Fruit fly (Drosophila melanogaster): ENCODE results near the gene Cp15.

The Cp15 gene

dm6 chr3L:8772998-8773684 is 44.9 kb downstream of the Cp15 start (continued):
- TF ChIP-seq jigr1 (GFP tag; IDR thresholded peaks at IDR 0.05) = no peak
- peak; percentile 43 for TF ChIP-seq Nf-YC (tag; optimal IDR thresholded peaks at IDR 0.05)
- no peak for TF ChIP-seq CG31224 (GFP tag; IDR thresholded peaks at IDR 0.05)
- peak; percentile 64 for TF ChIP-seq CG4707 (GFP tag; optimal IDR thresholded peaks at IDR 0.05)
- TF ChIP-seq CG16813 (GFP tag; IDR thresholded peaks at IDR 0.05; ENCODE audit: partially characterized antibody) = no peak
- peak; percentile 31; the same call in 2 of the 3 replicates for TF ChIP-seq ase (GFP tag; IDR thresholded peaks at IDR 0.05)
- TF ChIP-seq vnd (GFP tag; IDR thresholded peaks at IDR 0.05; ENCODE audit: partially characterized antibody) = no peak
- TF ChIP-seq hbn (GFP tag; IDR thresholded peaks at IDR 0.05; ENCODE audit: partially characterized antibody) = no peak
- TF ChIP-seq bigmax (GFP tag; optimal IDR thresholded peaks at IDR 0.05) = no peak
- peak; percentile 17 for TF ChIP-seq CG18476 (GFP tag; optimal IDR thresholded peaks at IDR 0.05)
- TF ChIP-seq pho (GFP tag; optimal IDR thresholded peaks at IDR 0.05) = no peak
- no peak for TF ChIP-seq Elba2 (GFP tag; optimal IDR thresholded peaks at IDR 0.05)
- TF ChIP-seq CG7987 (GFP tag; optimal IDR thresholded peaks at IDR 0.05) = no peak
- TF ChIP-seq Sry-δ (GFP tag; optimal IDR thresholded peaks at IDR 0.05) = no peak
- TF ChIP-seq CG11456 (GFP tag; IDR thresholded peaks at IDR 0.05) = 0 out of 3 replicates have a peak, but pooled peaks have one; percentile 42
- peak; percentile 43 for TF ChIP-seq B-H1 (GFP tag; IDR thresholded peaks at IDR 0.05)
- TF ChIP-seq fu2 (GFP tag; optimal IDR thresholded peaks at IDR 0.05) = no peak
- peak; percentile 4 to 77 for TF ChIP-seq dpn (GFP tag; optimal IDR thresholded peaks at IDR 0.05)
- peak; percentile 6 for TF ChIP-seq CG12299 (tag; optimal IDR thresholded peaks at IDR 0.05)
- TF ChIP-seq CG6683 (GFP tag; optimal IDR thresholded peaks at IDR 0.05) = no peak
- peak; percentile 70 for TF ChIP-seq CG6272 (GFP tag; IDR thresholded peaks at IDR 0.05)
- TF ChIP-seq CG10959 (GFP tag; IDR thresholded peaks at IDR 0.05) = peak; percentile 47; the same call in 1 of the 2 replicates
- TF ChIP-seq ab (GFP tag; optimal IDR thresholded peaks at IDR 0.05) = no peak
- no peak for TF ChIP-seq MTF-1 (GFP tag; optimal IDR thresholded peaks at IDR 0.05; ENCODE audit: borderline replicate concordance)
- no peak for TF ChIP-seq CG33213 (GFP tag; optimal IDR thresholded peaks at IDR 0.05)
- 0 out of 3 replicates have a peak, but pooled peaks have one; percentile 18 for TF ChIP-seq Aef1 (GFP tag; IDR thresholded peaks at IDR 0.05)
- peak; percentile 53 for TF ChIP-seq CG12659 (GFP tag; optimal IDR thresholded peaks at IDR 0.05)
- TF ChIP-seq ap (GFP tag; IDR thresholded peaks at IDR 0.05) = peak; percentile 54
- TF ChIP-seq pros (GFP tag; optimal IDR thresholded peaks at IDR 0.05) = no peak
- peak; percentile 79 for TF ChIP-seq dysf (GFP tag; IDR thresholded peaks at IDR 0.05)
- TF ChIP-seq CG17568 (GFP tag; optimal IDR thresholded peaks at IDR 0.05) = peak; percentile 68
- no peak for TF ChIP-seq bbx (GFP tag; IDR thresholded peaks at IDR 0.05; ENCODE audit: partially characterized antibody)
- TF ChIP-seq CG8359 (GFP tag; optimal IDR thresholded peaks at IDR 0.05; ENCODE audit: borderline replicate concordance) = peak; percentile 48
- peak; percentile 48 for TF ChIP-seq CG18764 (GFP tag; optimal IDR thresholded peaks at IDR 0.05)
- TF ChIP-seq caup (GFP tag; optimal IDR thresholded peaks at IDR 0.05; ENCODE audit: severe bottlenecking) = peak; percentile 25
- TF ChIP-seq Mad (GFP tag; optimal IDR thresholded peaks at IDR 0.05) = peak; percentile 61
- TF ChIP-seq C15 (GFP tag; IDR thresholded peaks at IDR 0.05) = 0 out of 3 replicates have a peak, but pooled peaks have one; percentile 15
- TF ChIP-seq CG3163 (GFP tag; optimal IDR thresholded peaks at IDR 0.05) = peak; percentile 21
- TF ChIP-seq dati (GFP tag; IDR thresholded peaks at IDR 0.05) = no peak
- no peak for TF ChIP-seq gcm2 (GFP tag; optimal IDR thresholded peaks at IDR 0.05)
- peak; percentile 76 for TF ChIP-seq stc (GFP tag; IDR thresholded peaks at IDR 0.05)
- peak; percentile 16 for TF ChIP-seq CG4617 (GFP tag; optimal IDR thresholded peaks at IDR 0.05; ENCODE audit: borderline replicate concordance)
- TF ChIP-seq tio (GFP tag; optimal IDR thresholded peaks at IDR 0.05) = peak; percentile 50
- TF ChIP-seq yki (optimal IDR thresholded peaks at IDR 0.05) = no peak
- no peak for TF ChIP-seq lbe (GFP tag; optimal IDR thresholded peaks at IDR 0.05)
- no peak for TF ChIP-seq repo (GFP tag; optimal IDR thresholded peaks at IDR 0.05)
- TF ChIP-seq nmo (GFP tag; optimal IDR thresholded peaks at IDR 0.05) = peak; percentile 85
- no peak for TF ChIP-seq CG13287 (GFP tag; IDR thresholded peaks at IDR 0.05; ENCODE audit: partially characterized antibody)
- TF ChIP-seq CG7786 (GFP tag; optimal IDR thresholded peaks at IDR 0.05) = peak; percentile 38

Data from whole organism, embryonic.